Fruit fly (Drosophila melanogaster) whole organism, embryonic: ENCODE measurements around the gene Cat.

Experiments used
- Aef1 ChIP-seq: fragments of 200-800 bp; sonication (Bioruptor generic); IDR thresholded peaks from 3 replicates; pipeline ENCODE4 v1.3.6; 2022; ENCODE audit warnings: missing biosample characterization, missing genetic modification characterization
- BEAF-32 ChIP-seq: fragments of 200-800 bp; sonication (Bioruptor generic); optimal IDR thresholded peaks from 3 replicates; lab custom pipeline; 2017; ENCODE audit warnings: missing biosample characterization, missing genetic modification characterization, mild to moderate bottlenecking, moderate library complexity, missing genetic modification reagents
- BtbVII ChIP-seq: fragments of 200-800 bp; sonication (Bioruptor generic); optimal IDR thresholded peaks from 3 replicates; lab custom pipeline; 2017; ENCODE audit warnings: missing biosample characterization, mild to moderate bottlenecking, missing genetic modification characterization
- CG10565 ChIP-seq: fragments of 200-800 bp; sonication (Bioruptor generic); optimal IDR thresholded peaks from 3 replicates; lab custom pipeline; 2016; ENCODE audit warnings: missing biosample characterization, mild to moderate bottlenecking, missing genetic modification characterization
- CG10979 ChIP-seq: fragments of 200-800 bp; sonication (Bioruptor generic); optimal IDR thresholded peaks from 2 replicates; lab custom pipeline; 2018; ENCODE audit warnings: missing biosample characterization, mild to moderate bottlenecking, missing genetic modification characterization, moderate library complexity
- CG11093 ChIP-seq: fragments of 200-800 bp; sonication (Bioruptor generic); IDR thresholded peaks from 3 replicates; pipeline ENCODE4 v1.3.6; 2022; ENCODE audit warnings: missing biosample characterization, missing genetic modification characterization
- CG12219 ChIP-seq: fragments of 200-800 bp; sonication (Bioruptor generic); optimal IDR thresholded peaks from 3 replicates; lab custom pipeline; 2018; ENCODE audit warnings: missing biosample characterization, mild to moderate bottlenecking, missing genetic modification characterization
- CG13296 ChIP-seq: fragments of 200-800 bp; sonication (Bioruptor generic); optimal IDR thresholded peaks from 3 replicates; lab custom pipeline; 2018; ENCODE audit warnings: missing biosample characterization, mild to moderate bottlenecking, missing genetic modification characterization
- CG14710 ChIP-seq: fragments of 200-800 bp; sonication (Bioruptor generic); optimal IDR thresholded peaks from 3 replicates; lab custom pipeline; 2019; ENCODE audit warnings: missing biosample characterization, mild to moderate bottlenecking, missing genetic modification characterization, moderate library complexity
- CG14860 ChIP-seq: fragments of 200-800 bp; sonication (Bioruptor generic); IDR thresholded peaks from 3 replicates; pipeline ENCODE4 v1.3.6; 2022; ENCODE audit warnings: missing biosample characterization, missing genetic modification characterization; ENCODE audit not compliant: partially characterized antibody
- CG17829 ChIP-seq: fragments of 200-800 bp; optimal IDR thresholded peaks from 2 replicates; lab custom pipeline; 2019; ENCODE audit warnings: missing biosample characterization, mild to moderate bottlenecking, missing genetic modification characterization, moderate library complexity
- CG18599 ChIP-seq: fragments of 200-800 bp; sonication (Bioruptor generic); optimal IDR thresholded peaks from 3 replicates; lab custom pipeline; 2017; ENCODE audit warnings: missing biosample characterization, missing genetic modification characterization, mild to moderate bottlenecking, moderate library complexity, missing genetic modification reagents
- CG2678 ChIP-seq: fragments of 200-800 bp; sonication (Bioruptor generic); optimal IDR thresholded peaks from 3 replicates; lab custom pipeline; 2019; ENCODE audit warnings: missing biosample characterization, mild to moderate bottlenecking, missing genetic modification characterization, moderate library complexity
- CG2889 ChIP-seq: fragments of 200-800 bp; sonication (Bioruptor generic); IDR thresholded peaks from 3 replicates; pipeline ENCODE4 v1.3.6; 2022; ENCODE audit warnings: missing biosample characterization, missing genetic modification characterization
- CG30431 ChIP-seq: fragments of 200-800 bp; sonication (Bioruptor generic); optimal IDR thresholded peaks from 2 replicates; lab custom pipeline; 2017; ENCODE audit warnings: missing biosample characterization, missing genetic modification characterization
- CG31441 ChIP-seq: fragments of 200-800 bp; sonication (Bioruptor generic); IDR thresholded peaks from 2 replicates; pipeline ENCODE4 v1.3.6; 2022; ENCODE audit warnings: missing biosample characterization, missing genetic modification characterization
- CG4617 ChIP-seq: fragments of 200-800 bp; sonication (Bioruptor generic); optimal IDR thresholded peaks from 3 replicates; lab custom pipeline; 2016; ENCODE audit warnings: missing biosample characterization, missing genetic modification characterization, borderline replicate concordance
- CG5953 ChIP-seq: fragments of 200-800 bp; sonication (Bioruptor generic); IDR thresholded peaks from 2 replicates; pipeline ENCODE4 v1.3.6; 2022; ENCODE audit warnings: missing biosample characterization, missing genetic modification characterization
- CG7271 ChIP-seq: fragments of 200-800 bp; sonication (Bioruptor generic); optimal IDR thresholded peaks from 2 replicates; lab custom pipeline; 2018; ENCODE audit warnings: missing biosample characterization, mild to moderate bottlenecking, missing genetic modification characterization, moderate library complexity
- Dp ChIP-seq: fragments of 200-800 bp; sonication (Bioruptor generic); optimal IDR thresholded peaks from 2 replicates; lab custom pipeline; 2018; ENCODE audit warnings: missing biosample characterization, mild to moderate bottlenecking, missing genetic modification characterization, moderate library complexity
- Ets97D ChIP-seq: fragments of 200-800 bp; sonication (Bioruptor generic); optimal IDR thresholded peaks from 3 replicates; lab custom pipeline; 2016; ENCODE audit warnings: missing biosample characterization, missing genetic modification characterization
- Fer3 ChIP-seq: fragments of 200-800 bp; sonication (Bioruptor generic); optimal IDR thresholded peaks from 2 replicates; lab custom pipeline; 2018; ENCODE audit warnings: missing biosample characterization, mild to moderate bottlenecking, missing genetic modification characterization, moderate library complexity
- Hsf ChIP-seq: fragments of 200-800 bp; sonication (Bioruptor generic); optimal IDR thresholded peaks from 3 replicates; lab custom pipeline; 2016; ENCODE audit warnings: missing biosample characterization, missing genetic modification characterization
- Jarid2 ChIP-seq: fragments of 200-800 bp; sonication (Bioruptor generic); optimal IDR thresholded peaks from 3 replicates; lab custom pipeline; 2017; ENCODE audit warnings: mild to moderate bottlenecking, missing biosample characterization, missing genetic modification reagents, missing genetic modification characterization
- Meics ChIP-seq: fragments of 200-800 bp; sonication (Bioruptor generic); optimal IDR thresholded peaks from 2 replicates; lab custom pipeline; 2017; ENCODE audit warnings: missing biosample characterization, mild to moderate bottlenecking, missing genetic modification characterization
- Mrtf ChIP-seq: fragments of 200-800 bp; sonication (Bioruptor generic); IDR thresholded peaks from 3 replicates; pipeline ENCODE4 v1.3.6; 2022; ENCODE audit warnings: missing biosample characterization, missing genetic modification characterization
- PHDP ChIP-seq: fragments of 200-800 bp; sonication (Bioruptor generic); optimal IDR thresholded peaks from 3 replicates; lab custom pipeline; 2018; ENCODE audit warnings: missing biosample characterization, mild to moderate bottlenecking, missing genetic modification characterization, moderate library complexity
- Sin3A ChIP-seq: fragments of >200 bp; optimal IDR thresholded peaks from 2 replicates; lab custom pipeline; 2018
- abd-A ChIP-seq: fragments of 200-800 bp; sonication (Bioruptor generic); optimal IDR thresholded peaks from 3 replicates; lab custom pipeline; 2019; ENCODE audit warnings: missing biosample characterization, mild to moderate bottlenecking, missing genetic modification characterization, moderate library complexity
- al ChIP-seq: fragments of 200-800 bp; sonication (Bioruptor generic); IDR thresholded peaks from 2 replicates; pipeline ENCODE4 v1.3.6; 2022; ENCODE audit warnings: missing biosample characterization, missing genetic modification characterization
- amos ChIP-seq: fragments of 200-800 bp; sonication (Bioruptor generic); IDR thresholded peaks from 2 replicates; pipeline ENCODE4 v1.3.6; 2022; ENCODE audit warnings: missing biosample characterization, missing genetic modification characterization; ENCODE audit not compliant: partially characterized antibody
- ash1 ChIP-seq: fragments of 200-800 bp; sonication (Bioruptor generic); optimal IDR thresholded peaks from 2 replicates; lab custom pipeline; 2018; ENCODE audit warnings: missing biosample characterization, mild to moderate bottlenecking, missing genetic modification characterization
- bowl ChIP-seq: fragments of 200-800 bp; sonication (Bioruptor generic); IDR thresholded peaks from 2 replicates; pipeline ENCODE4 v1.3.6; 2022; ENCODE audit warnings: missing biosample characterization, missing genetic modification characterization
- dmrt99B ChIP-seq: fragments of 200-800 bp; sonication (Bioruptor generic); optimal IDR thresholded peaks from 2 replicates; lab custom pipeline; 2018; ENCODE audit warnings: missing biosample characterization, mild to moderate bottlenecking, missing genetic modification characterization, moderate library complexity
- esg ChIP-seq: fragments of 200-800 bp; sonication (Bioruptor generic); conservative IDR thresholded peaks from 2 replicates; pipeline ENCODE4 v1.3.6; 2022; ENCODE audit warnings: missing biosample characterization, missing genetic modification characterization
- exex ChIP-seq: fragments of 200-800 bp; sonication (Bioruptor generic); optimal IDR thresholded peaks from 4 replicates; lab custom pipeline; 2018; ENCODE audit warnings: missing biosample characterization, mild to moderate bottlenecking, missing genetic modification characterization, moderate library complexity
- grn ChIP-seq: fragments of 200-800 bp; sonication (Bioruptor generic); optimal IDR thresholded peaks from 3 replicates; lab custom pipeline; 2017; ENCODE audit warnings: missing biosample characterization, missing genetic modification characterization
- klu ChIP-seq: fragments of 200-800 bp; sonication (Bioruptor generic); IDR thresholded peaks from 2 replicates; pipeline ENCODE4 v1.3.6; 2022; ENCODE audit warnings: missing biosample characterization, missing genetic modification characterization
- lab ChIP-seq: fragments of 200-800 bp; sonication (Bioruptor generic); optimal IDR thresholded peaks from 3 replicates; lab custom pipeline; 2017; ENCODE audit warnings: missing biosample characterization, missing genetic modification characterization, mild to moderate bottlenecking, moderate library complexity, missing genetic modification reagents
- lov ChIP-seq, 2 experiments: fragments of 200-800 bp in 1 of 2; fragments of >200 bp in 1 of 2; sonication (Bioruptor generic) in 1 of 2; IDR thresholded peaks in 1 of 2; optimal IDR thresholded peaks in 1 of 2; 2 replicates in 1 of 2; 3 replicates in 1 of 2; pipeline versions ENCODE4 v1.3.6 to Lab custom; 2017 to 2022; ENCODE audit warnings: missing biosample characterization in 1 of 2, missing genetic modification characterization in 1 of 2
- p53 ChIP-seq: fragments of 200-800 bp; sonication (Bioruptor generic); optimal IDR thresholded peaks from 2 replicates; lab custom pipeline; 2016; ENCODE audit warnings: missing biosample characterization, missing genetic modification characterization
- scrt ChIP-seq: fragments of 200-800 bp; sonication (Bioruptor generic); optimal IDR thresholded peaks from 2 replicates; lab custom pipeline; 2018; ENCODE audit warnings: missing biosample characterization, mild to moderate bottlenecking, missing genetic modification characterization, moderate library complexity
- tna ChIP-seq: fragments of 200-800 bp; sonication (Bioruptor generic); IDR thresholded peaks from 2 replicates; pipeline ENCODE4 v1.3.6; 2022; ENCODE audit warnings: missing biosample characterization, missing genetic modification characterization; ENCODE audit not compliant: partially characterized antibody
- vnd ChIP-seq: fragments of 200-800 bp; sonication (Bioruptor generic); IDR thresholded peaks from 3 replicates; pipeline ENCODE4 v1.3.6; 2022; ENCODE audit warnings: missing biosample characterization, missing genetic modification characterization; ENCODE audit not compliant: partially characterized antibody
- vvl ChIP-seq: fragments of 200-800 bp; sonication (Bioruptor generic); IDR thresholded peaks from 2 replicates; pipeline ENCODE4 v1.3.6; 2022; ENCODE audit warnings: missing biosample characterization, missing genetic modification characterization
- zen ChIP-seq: fragments of 200-800 bp; sonication (Bioruptor generic); optimal IDR thresholded peaks from 3 replicates; lab custom pipeline; 2018; ENCODE audit warnings: missing biosample characterization, mild to moderate bottlenecking, missing genetic modification characterization, moderate library complexity

Gene Cat

DNA sequence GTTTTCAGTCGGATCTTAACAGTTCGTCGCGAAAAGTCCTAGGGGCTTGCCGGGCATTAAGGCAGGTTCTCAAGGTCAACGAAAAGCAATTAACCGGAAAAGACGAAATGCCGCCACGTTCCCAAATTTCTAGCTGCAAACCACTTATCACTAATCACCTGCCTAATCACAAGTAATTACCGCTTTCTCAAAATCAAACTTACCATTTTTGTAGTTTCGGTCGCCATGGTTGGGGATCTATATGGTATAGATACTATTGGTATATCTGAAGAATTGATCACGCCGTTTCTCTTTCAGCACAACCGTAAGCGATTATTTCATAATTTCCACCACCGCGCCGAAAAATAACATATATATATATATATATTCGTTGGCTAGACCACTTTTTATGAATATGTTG, 23.4 kb downstream of the Cat start:
- TF ChIP-seq zen (tag; lab: Kevin White, UChicago), result peak; percentile 61
- TF ChIP-seq exex (tag; lab: Kevin White, UChicago), result peak; percentile 69
- no peak for TF ChIP-seq ash1 (GFP tag; lab: Kevin White, UChicago)
- TF ChIP-seq, all 482 proteins: peak for 2

- TF ChIP-seq lab (GFP tag; lab: Kevin White, UChicago), result peak; percentile 48
- no peak for TF ChIP-seq scrt (GFP tag; lab: Kevin White, UChicago)
- no peak for TF ChIP-seq bowl (GFP tag; lab: Robert Waterston, UW)
- no peak for TF ChIP-seq al (GFP tag; lab: Robert Waterston, UW)
- TF ChIP-seq Dp (GFP tag; lab: Kevin White, UChicago), result no peak
- peak; percentile 58 for TF ChIP-seq BtbVII
- 0 out of 2 replicates have a peak, but pooled peaks have one; percentile 10 for TF ChIP-seq vvl (GFP tag; lab: Robert Waterston, UW)
- TF ChIP-seq Jarid2 (GFP tag; lab: Kevin White, UChicago), result peak; percentile 26
- no peak for TF ChIP-seq BEAF-32 (GFP tag; lab: Kevin White, UChicago)
- peak; percentile 27 for TF ChIP-seq CG13296 (GFP tag; lab: Kevin White, UChicago)
Measured at dm6 chr3L:18846233-18846271, 23.6 kb downstream of the Cat start, which contains the start of gene Indy. Indy (minus strand) TSS chr3L:18846267.

DNA sequence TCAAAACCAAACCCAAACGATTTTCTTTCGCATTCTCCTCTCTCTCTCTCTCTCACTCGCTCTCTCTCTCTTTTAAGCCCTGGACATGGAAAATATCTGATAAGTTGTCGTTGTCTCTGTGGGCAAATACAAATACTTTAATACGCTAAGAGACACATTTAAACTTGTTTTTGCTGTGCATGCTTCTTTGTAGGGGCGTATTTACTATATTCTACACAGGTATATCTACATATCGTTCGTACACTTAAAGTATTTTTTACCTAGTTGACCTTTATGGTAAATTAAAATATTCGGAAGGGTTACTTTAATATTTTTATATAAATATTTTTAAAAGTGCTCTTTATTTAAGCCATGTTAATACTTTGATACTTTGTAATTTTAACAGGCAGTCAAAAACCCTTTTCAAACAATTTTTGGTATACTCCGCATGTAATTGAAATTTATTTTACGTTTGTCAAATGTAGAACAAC, 23.9 kb downstream of the Cat start:
- TF ChIP-seq Fer3 (tag; lab: Kevin White, UChicago) (no peak), tna (GFP tag; lab: Robert Waterston, UW) (no peak), CG10979 (tag; lab: Kevin White, UChicago) (no peak), p53 (GFP tag; lab: Kevin White, UChicago) (no peak), CG17829 (tag; lab: Kevin White, UChicago) (no peak), CG14860 (peak; percentile 14; the same call in 1 of the 3 replicates), CG7271 (tag; lab: Kevin White, UChicago) (no peak), CG10565 (GFP tag; lab: Kevin White, UChicago) (no peak), exex (tag; lab: Kevin White, UChicago) (peak; percentile 12), CG18599 (GFP tag; lab: Kevin White, UChicago) (peak; percentile 14), PHDP (peak; percentile 15), CG2889 (GFP tag; lab: Robert Waterston, UW) (no peak), CG2678 (tag; lab: Kevin White, UChicago) (peak; percentile 29), klu (GFP tag; lab: Robert Waterston, UW) (no peak), Mrtf (GFP tag; lab: Robert Waterston, UW) (no peak), CG14710 (tag; lab: Kevin White, UChicago) (peak; percentile 25), Meics (GFP tag; lab: Kevin White, UChicago) (peak; percentile 27), al (GFP tag; lab: Robert Waterston, UW) (no peak), CG30431 (GFP tag; lab: Kevin White, UChicago) (no peak), CG31441 (GFP tag; lab: Robert Waterston, UW) (peak; percentile 52), CG11093 (GFP tag; lab: Robert Waterston, UW) (no peak), dmrt99B (tag; lab: Kevin White, UChicago) (peak; percentile 24), abd-A (tag; lab: Kevin White, UChicago) (peak; percentile 13), Aef1 (no peak), Sin3A (lab: Kevin White, UChicago) (no peak), CG12219 (GFP tag; lab: Kevin White, UChicago) (no peak), Ets97D (no peak), CG4617 (GFP tag; lab: Kevin White, UChicago) (no peak), lov (optimal IDR thresholded peaks at IDR 0.05; lab: Kevin White, UChicago) (no peak), lov (GFP tag; IDR thresholded peaks at IDR 0.05; lab: Robert Waterston, UW) (no peak), esg (GFP tag; lab: Robert Waterston, UW) (no peak), amos (peak; percentile 19; the same call in 1 of the 2 replicates), CG5953 (GFP tag; lab: Robert Waterston, UW) (no peak), grn (GFP tag; lab: Kevin White, UChicago) (peak; percentile 2), Hsf (GFP tag; lab: Kevin White, UChicago) (no peak), vnd (GFP tag; lab: Robert Waterston, UW) (peak; percentile 28; the same call in 1 of the 3 replicates)
